Worm (Caenorhabditis elegans) whole organism, L3 larva: ENCODE data around the gene srv-8.

Experiments
- fkh-10 ChIP-seq: sonication (generic microtip); optimal IDR thresholded peaks from 2 replicates; lab custom pipeline; 2017; ENCODE audit warnings: missing biosample characterization, missing genetic modification reagents, missing genetic modification characterization
- unc-39 ChIP-seq: sonication (generic microtip); optimal IDR thresholded peaks from 4 replicates; lab custom pipeline; 2017; ENCODE audit warnings: missing biosample characterization, missing genetic modification characterization

- TF ChIP-seq fkh-10 (GFP tag; lab: Kevin White, UChicago) (no peak), unc-39 (tag; lab: Kevin White, UChicago) (no peak)
These were observed 31.1 kb downstream of the srv-8 start for ce11 chrV:13389454-13389853.
